Worm (Caenorhabditis elegans) whole organism, L4 larva: ENCODE data around the gene col-103.

Experiments
- F10B5.3 ChIP-seq: sonication (generic microtip); optimal IDR thresholded peaks from 2 replicates; lab custom pipeline; 2016; ENCODE audit warnings: mild to moderate bottlenecking, missing genetic modification characterization, missing compliant biosample characterization
- F49E8.2 ChIP-seq: sonication (generic microtip); optimal IDR thresholded peaks from 2 replicates; lab custom pipeline; 2016; ENCODE audit warnings: missing compliant biosample characterization, mild to moderate bottlenecking, missing genetic modification characterization, borderline replicate concordance
- R02D3.7 ChIP-seq: fragments of 150-350 bp; sonication (generic microtip); optimal IDR thresholded peaks from 3 replicates; lab custom pipeline; 2014; ENCODE audit warnings: missing biosample characterization, missing genetic modification characterization
- T20F7.1 ChIP-seq: fragments of 200-800 bp; sonication (Bioruptor generic); optimal IDR thresholded peaks from 2 replicates; lab custom pipeline; 2018; ENCODE audit warnings: mild to moderate bottlenecking, missing genetic modification characterization, missing compliant biosample characterization
- Y5F2A.4 ChIP-seq: fragments of 200-800 bp; sonication (Bioruptor generic); optimal IDR thresholded peaks from 2 replicates; lab custom pipeline; 2018; ENCODE audit warnings: mild to moderate bottlenecking, missing genetic modification characterization, missing compliant biosample characterization
- aha-1 ChIP-seq: fragments of 150-350 bp; peaks from one replicate; lab custom pipeline; 2014; ENCODE audit warnings: missing biosample characterization, missing genetic modification characterization
- aly-2 ChIP-seq: sonication (generic microtip); optimal IDR thresholded peaks from 2 replicates; lab custom pipeline; 2018; ENCODE audit warnings: missing biosample characterization, missing genetic modification characterization
- arid-1 ChIP-seq: fragments of 200-800 bp; sonication (Bioruptor generic); conservative IDR thresholded peaks from 2 replicates; pipeline ENCODE4 v1.3.6; 2022; ENCODE audit warnings: missing genetic modification reagents, missing genetic modification characterization, missing compliant biosample characterization
- attf-4 ChIP-seq: sonication (generic microtip); optimal IDR thresholded peaks from 3 replicates; lab custom pipeline; 2017; ENCODE audit warnings: missing biosample characterization, missing genetic modification characterization
- ceh-62 ChIP-seq: sonication (generic microtip); optimal IDR thresholded peaks from 2 replicates; lab custom pipeline; 2017; ENCODE audit warnings: missing biosample characterization, missing genetic modification characterization
- cey-2 ChIP-seq: sonication (generic microtip); optimal IDR thresholded peaks from 3 replicates; lab custom pipeline; 2017; ENCODE audit warnings: missing genetic modification characterization, mild to moderate bottlenecking, missing compliant biosample characterization, antibody characterized with exemption, borderline replicate concordance; ENCODE audit not compliant: insufficient read depth
- duxl-1 ChIP-seq: sonication (generic microtip); optimal IDR thresholded peaks from 2 replicates; lab custom pipeline; 2016; ENCODE audit warnings: mild to moderate bottlenecking, missing genetic modification characterization, moderate library complexity, missing compliant biosample characterization; ENCODE audit not compliant: poor library complexity
- egl-27 ChIP-seq: sonication (generic microtip); optimal IDR thresholded peaks from 3 replicates; lab custom pipeline; 2017; ENCODE audit warnings: missing biosample characterization, missing genetic modification reagents, missing genetic modification characterization
- egl-43 ChIP-seq: fragments of 200-800 bp; sonication (Bioruptor generic); IDR thresholded peaks from 2 replicates; pipeline ENCODE4 v1.3.6; 2022; ENCODE audit warnings: missing genetic modification reagents, missing genetic modification characterization, missing compliant biosample characterization
- fkh-10 ChIP-seq: fragments of 150-350 bp; optimal IDR thresholded peaks from 2 replicates; lab custom pipeline; 2014; ENCODE audit warnings: missing biosample characterization, missing genetic modification reagents, missing genetic modification characterization
- hlh-11 ChIP-seq: fragments of 200-800 bp; sonication (Bioruptor generic); optimal IDR thresholded peaks from 2 replicates; lab custom pipeline; 2018; ENCODE audit warnings: mild to moderate bottlenecking, missing genetic modification characterization, missing compliant biosample characterization
- jun-1 ChIP-seq: fragments of 150-350 bp; optimal IDR thresholded peaks from 2 replicates; lab custom pipeline; 2014; ENCODE audit warnings: missing biosample characterization, missing genetic modification reagents, missing genetic modification characterization
- lim-7 ChIP-seq: fragments of 200-800 bp; sonication (Bioruptor generic); IDR thresholded peaks from 2 replicates; pipeline ENCODE4 v1.3.6; 2022; ENCODE audit warnings: missing genetic modification characterization, missing compliant biosample characterization
- lin-13 ChIP-seq: fragments of 150-350 bp; optimal IDR thresholded peaks from 2 replicates; lab custom pipeline; 2014; ENCODE audit warnings: missing biosample characterization, missing genetic modification reagents, missing genetic modification characterization
- lin-15B ChIP-seq: fragments of 150-350 bp; sonication (generic microtip); optimal IDR thresholded peaks from 3 replicates; lab custom pipeline; 2014; ENCODE audit warnings: missing biosample characterization, missing genetic modification characterization
- lin-39 ChIP-seq: fragments of 150-350 bp; optimal IDR thresholded peaks from 2 replicates; lab custom pipeline; 2014; ENCODE audit warnings: missing biosample characterization, missing genetic modification reagents, missing genetic modification characterization
- lsy-2 ChIP-seq, 2 experiments: fragments of 150-350 bp in 1 of 2; sonication (generic microtip) in 1 of 2; optimal IDR thresholded peaks; 2 replicates each; lab custom pipeline; 2014 to 2017; ENCODE audit warnings: missing biosample characterization in 2 of 2, missing genetic modification characterization in 2 of 2
- madf-9 ChIP-seq: fragments of 200-800 bp; sonication (Bioruptor generic); conservative IDR thresholded peaks from 2 replicates; pipeline ENCODE4 v1.3.6; 2022; ENCODE audit warnings: missing genetic modification reagents, missing genetic modification characterization, missing compliant biosample characterization
- nhr-11 ChIP-seq: fragments of 150-350 bp; optimal IDR thresholded peaks from 2 replicates; lab custom pipeline; 2014; ENCODE audit warnings: missing biosample characterization, missing genetic modification characterization
- nhr-25 ChIP-seq: sonication (generic microtip); optimal IDR thresholded peaks from 2 replicates; lab custom pipeline; 2017; ENCODE audit warnings: missing genetic modification characterization, mild to moderate bottlenecking, missing compliant biosample characterization, antibody characterized with exemption, moderate library complexity, borderline replicate concordance; ENCODE audit not compliant: insufficient read depth
- nhr-41 ChIP-seq: fragments of 200-800 bp; sonication (Bioruptor generic); IDR thresholded peaks from 2 replicates; pipeline ENCODE4 v1.3.6; 2022; ENCODE audit warnings: missing genetic modification reagents, missing genetic modification characterization, missing compliant biosample characterization
- nhr-42 ChIP-seq: fragments of 200-800 bp; sonication (Bioruptor generic); IDR thresholded peaks from 2 replicates; pipeline ENCODE4 v1.3.6; 2022; ENCODE audit warnings: missing genetic modification characterization, missing compliant biosample characterization
- nhr-77 ChIP-seq: fragments of 150-350 bp; optimal IDR thresholded peaks from 2 replicates; lab custom pipeline; 2014; ENCODE audit warnings: missing biosample characterization, missing genetic modification characterization
- skn-1 ChIP-seq: fragments of 150-350 bp; optimal IDR thresholded peaks from 2 replicates; lab custom pipeline; 2014; ENCODE audit warnings: missing biosample characterization, missing genetic modification characterization
- snpc-1.2 ChIP-seq: fragments of 200-800 bp; sonication (Bioruptor generic); IDR thresholded peaks from 2 replicates; pipeline ENCODE4 v1.3.6; 2022; ENCODE audit warnings: missing genetic modification reagents, missing genetic modification characterization, missing compliant biosample characterization
- spr-1 ChIP-seq: sonication (generic microtip); optimal IDR thresholded peaks from 2 replicates; lab custom pipeline; 2016; ENCODE audit warnings: mild to moderate bottlenecking, missing genetic modification characterization, missing compliant biosample characterization
- spr-3 ChIP-seq: fragments of 200-800 bp; sonication (Bioruptor generic); optimal IDR thresholded peaks from 2 replicates; lab custom pipeline; 2018; ENCODE audit warnings: mild to moderate bottlenecking, missing genetic modification characterization, missing compliant biosample characterization
- tag-97 ChIP-seq: fragments of 200-800 bp; sonication (Bioruptor generic); IDR thresholded peaks from 2 replicates; pipeline ENCODE4 v1.3.6; 2022; ENCODE audit warnings: missing genetic modification characterization, missing compliant biosample characterization
- tra-1 ChIP-seq: fragments of 200-800 bp; sonication (Bioruptor generic); IDR thresholded peaks from 2 replicates; pipeline ENCODE4 v1.3.6; 2022; ENCODE audit warnings: missing genetic modification reagents, missing genetic modification characterization, missing compliant biosample characterization
- unc-130 ChIP-seq: sonication (generic microtip); optimal IDR thresholded peaks from 2 replicates; lab custom pipeline; 2016; ENCODE audit warnings: missing genetic modification reagents, missing genetic modification characterization, missing compliant biosample characterization
- unc-62 ChIP-seq, 3 experiments: fragments of 150-350 bp in 1 of 3; sonication (generic microtip); optimal IDR thresholded peaks in 2 of 3; peaks in 1 of 3; 1 replicate in 1 of 3; 2 replicates in 2 of 3; lab custom pipeline; 2014 to 2017; ENCODE audit warnings: missing biosample characterization in 3 of 3, missing genetic modification characterization in 3 of 3, missing genetic modification reagents in 3 of 3, missing genotype in 1 of 3

The col-103 gene

ce11 chrIV:754357-754972, 9.0 kb downstream of the col-103 start:
- TF ChIP-seq fkh-10 (GFP tag; lab: Kevin White, UChicago) (no peak), aha-1 (tag; lab: Kevin White, UChicago) (peak; percentile 94)

ce11 chrIV:749557-749956, 13.9 kb downstream of the col-103 start:
- TF ChIP-seq aha-1 (tag; lab: Kevin White, UChicago) (peak; percentile 61), lim-7 (GFP tag; lab: Robert Waterston, UW) (no peak), lin-15B (tag; lab: Kevin White, UChicago) (no peak), cey-2 (tag; lab: Kevin White, UChicago) (no peak), unc-62 (GFP tag; optimal IDR thresholded peaks at IDR 0.05 in 1 of 2; lab: Kevin White, UChicago) (peak in 1 of 2 experiments; percentile 85), unc-62 (tag; optimal IDR thresholded peaks at IDR 0.05; lab: Kevin White, UChicago) (no peak), Y5F2A.4 (no peak)

- TF ChIP-seq F10B5.3 (tag; lab: Kevin White, UChicago) (no peak), hlh-11 (tag; lab: Kevin White, UChicago) (peak; percentile 17), arid-1 (no peak), lin-39 (tag; lab: Kevin White, UChicago) (no peak), skn-1 (tag; lab: Kevin White, UChicago) (no peak), tra-1 (GFP tag; lab: Robert Waterston, UW) (no peak), egl-27 (tag; lab: Kevin White, UChicago) (no peak), attf-4 (tag; lab: Kevin White, UChicago) (no peak), lim-7 (GFP tag; lab: Robert Waterston, UW) (no peak), lsy-2 (tag; optimal IDR thresholded peaks at IDR 0.05; lab: Kevin White, UChicago) (no peak), snpc-1.2 (no peak), spr-3 (no peak), nhr-11 (tag; lab: Kevin White, UChicago) (peak; percentile 48), aly-2 (tag; lab: Kevin White, UChicago) (no peak)
These were observed 17.1 kb downstream of the col-103 start for ce11 chrIV:746333-746732.

ce11 chrIV:741831-742230, 21.6 kb downstream of the col-103 start:
- no peak for TF ChIP-seq F49E8.2 (tag; lab: Kevin White, UChicago)
- TF ChIP-seq unc-62 (GFP tag; optimal IDR thresholded peaks at IDR 0.05 in 1 of 2; lab: Kevin White, UChicago), result peak in 1 of 2 experiments; percentile 11
- TF ChIP-seq unc-62 (tag; optimal IDR thresholded peaks at IDR 0.05; lab: Kevin White, UChicago), result no peak

ce11 chrIV:740674-741073, 22.8 kb downstream of the col-103 start:
- peak in 1 of 2 experiments; percentile 68 for TF ChIP-seq unc-62 (GFP tag; optimal IDR thresholded peaks at IDR 0.05 in 1 of 2; lab: Kevin White, UChicago)
- TF ChIP-seq unc-62 (tag; optimal IDR thresholded peaks at IDR 0.05; lab: Kevin White, UChicago), result no peak
- peak; percentile 13 for TF ChIP-seq nhr-11 (tag; lab: Kevin White, UChicago)
- TF ChIP-seq ceh-62 (tag; lab: Kevin White, UChicago), result no peak
- no peak for TF ChIP-seq nhr-25 (tag; lab: Kevin White, UChicago)
- no peak for TF ChIP-seq aly-2 (tag; lab: Kevin White, UChicago)
- no peak for TF ChIP-seq duxl-1 (tag; lab: Kevin White, UChicago)
- TF ChIP-seq aha-1 (tag; lab: Kevin White, UChicago), result peak; percentile 32
- no peak for TF ChIP-seq tag-97 (GFP tag; lab: Robert Waterston, UW)
- TF ChIP-seq unc-130 (GFP tag; lab: Kevin White, UChicago), result no peak
- TF ChIP-seq nhr-41 (GFP tag; lab: Robert Waterston, UW), result no peak
- no peak for TF ChIP-seq nhr-42 (GFP tag; lab: Robert Waterston, UW)
- TF ChIP-seq spr-1, result no peak
- TF ChIP-seq T20F7.1 (GFP tag; lab: Kevin White, UChicago), result no peak
- TF ChIP-seq nhr-77 (tag; lab: Kevin White, UChicago), result no peak
- no peak for TF ChIP-seq egl-43 (GFP tag; lab: Robert Waterston, UW)
- TF ChIP-seq R02D3.7 (tag; lab: Kevin White, UChicago), result no peak
- no peak for TF ChIP-seq lin-13
- TF ChIP-seq madf-9 (GFP tag; lab: Robert Waterston, UW), result no peak
- TF ChIP-seq cey-2 (tag; lab: Kevin White, UChicago), result no peak
- TF ChIP-seq jun-1 (tag; lab: Kevin White, UChicago), result no peak
- TF ChIP-seq, all 104 proteins: peak for 3
